Worm (Caenorhabditis elegans) whole organism, L1 larva: ENCODE results near the gene F22H10.2.

ENCODE experiments used
- aly-2 ChIP-seq: fragments of 150-350 bp; optimal IDR thresholded peaks from 2 replicates; lab custom pipeline; 2014; ENCODE audit warnings: missing biosample characterization, missing genetic modification characterization
- blmp-1 ChIP-seq: fragments of 150-350 bp; optimal IDR thresholded peaks from 2 replicates; lab custom pipeline; 2014; ENCODE audit warnings: missing biosample characterization, missing genetic modification characterization
- ceh-82 ChIP-seq, 3 experiments: fragments of 150-350 bp in 1 of 3; sonication (generic microtip) in 2 of 3; optimal IDR thresholded peaks; 2 replicates each; lab custom pipeline; 2014 to 2017; ENCODE audit warnings: missing biosample characterization in 3 of 3, missing genetic modification characterization in 3 of 3
- egl-13 ChIP-seq: sonication (generic microtip); optimal IDR thresholded peaks from 2 replicates; lab custom pipeline; 2016; ENCODE audit warnings: missing genotype, missing genetic modification reagents, missing genetic modification characterization, missing compliant biosample characterization
- egl-27 ChIP-seq, 2 experiments: fragments of 150-350 bp in 1 of 2; sonication (generic microtip); optimal IDR thresholded peaks; 3 replicates each; lab custom pipeline; 2017 to 2018; ENCODE audit warnings: missing biosample characterization in 2 of 2, missing genetic modification characterization in 2 of 2, missing genetic modification reagents in 2 of 2
- grh-1 ChIP-seq: fragments of 200-800 bp; sonication (Bioruptor generic); IDR thresholded peaks from 2 replicates; pipeline ENCODE4 v1.3.6; 2022; ENCODE audit warnings: missing genetic modification reagents, missing genetic modification characterization, missing compliant biosample characterization
- jun-1 ChIP-seq: fragments of 150-350 bp; optimal IDR thresholded peaks from 2 replicates; lab custom pipeline; 2014; ENCODE audit warnings: missing biosample characterization, missing genetic modification reagents, missing genetic modification characterization
- lin-39 ChIP-seq: fragments of 150-350 bp; optimal IDR thresholded peaks from 2 replicates; lab custom pipeline; 2014; ENCODE audit warnings: missing biosample characterization, missing genetic modification reagents, missing genetic modification characterization
- nhr-11 ChIP-seq: fragments of 150-350 bp; optimal IDR thresholded peaks from 2 replicates; lab custom pipeline; 2014; ENCODE audit warnings: missing biosample characterization, missing genetic modification characterization
- nhr-71 ChIP-seq: sonication (generic microtip); optimal IDR thresholded peaks from 2 replicates; lab custom pipeline; 2016; ENCODE audit warnings: mild to moderate bottlenecking, missing genetic modification characterization, moderate library complexity, missing compliant biosample characterization
- pqm-1 ChIP-seq: sonication (generic microtip); optimal IDR thresholded peaks from 3 replicates; lab custom pipeline; 2017; ENCODE audit warnings: missing biosample characterization, missing genetic modification characterization
- skn-1 ChIP-seq: fragments of 150-350 bp; optimal IDR thresholded peaks from 2 replicates; lab custom pipeline; 2014; ENCODE audit warnings: missing biosample characterization, missing genetic modification characterization

- no peak for TF ChIP-seq grh-1 (GFP tag; lab: Robert Waterston, UW)
- TF ChIP-seq lin-39 = no peak
- TF ChIP-seq blmp-1 (tag; lab: Kevin White, UChicago) = no peak
- TF ChIP-seq aly-2 = no peak
- TF ChIP-seq nhr-71 (tag; lab: Kevin White, UChicago) = no peak
- no peak for TF ChIP-seq ceh-82 (tag; optimal IDR thresholded peaks at IDR 0.05; lab: Kevin White, UChicago)
- no peak for TF ChIP-seq egl-13 (tag; lab: Kevin White, UChicago)
- TF ChIP-seq jun-1 (tag; lab: Kevin White, UChicago) = no peak
- TF ChIP-seq skn-1 (tag; lab: Kevin White, UChicago) = no peak
- no peak for TF ChIP-seq egl-27 (tag; optimal IDR thresholded peaks at IDR 0.05; lab: Kevin White, UChicago)
- TF ChIP-seq nhr-11 (tag; lab: Kevin White, UChicago) = no peak
- TF ChIP-seq pqm-1 (tag; lab: Kevin White, UChicago) = no peak
These were observed 16.6 kb upstream of the F22H10.2 start, which contains the start of gene F43B10.1 for ce11 chrX:16662723-16663122.
